Fruit fly (Drosophila melanogaster) whole organism, embryonic: ENCODE results near the gene Chchd3.

Experiments used
- CG3995 ChIP-seq: fragments of 200-800 bp; sonication (Bioruptor generic); optimal IDR thresholded peaks from 3 replicates; lab custom pipeline; 2016; ENCODE audit warnings: missing biosample characterization, missing genetic modification characterization

The Chchd3 gene

DNA sequence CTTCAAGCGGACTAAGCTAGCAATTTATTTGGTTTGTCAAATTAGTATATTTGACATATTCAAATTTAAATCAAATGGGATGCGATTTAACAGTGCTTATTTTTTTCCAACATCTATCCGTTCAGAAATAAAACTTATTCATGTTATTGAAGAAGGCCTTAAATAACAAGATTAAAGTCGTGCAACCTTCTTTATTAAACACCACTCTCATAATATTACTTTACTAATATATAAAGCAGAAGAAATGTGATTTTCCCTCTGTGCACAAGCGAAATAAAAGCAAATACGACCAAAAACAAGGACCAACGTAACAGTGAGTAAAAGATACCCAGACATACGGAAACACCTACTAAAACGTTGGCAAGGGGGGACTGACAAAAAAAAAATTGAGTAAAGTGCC lies 47.1 kb downstream of the Chchd3 start (continued):
- TF ChIP-seq CG3995 (GFP tag; lab: Kevin White, UChicago), result no peak
